Fruit fly (Drosophila melanogaster) whole organism, embryonic: Measurements from ENCODE around the gene CG34300.

Experiments
- Adf1 ChIP-seq: fragments of 200-800 bp; sonication (Bioruptor generic); IDR thresholded peaks from 2 replicates; pipeline ENCODE4 v1.3.6; 2022; ENCODE audit warnings: missing biosample characterization, missing genetic modification characterization
- CG10209 ChIP-seq: fragments of 200-800 bp; sonication (Bioruptor generic); optimal IDR thresholded peaks from 3 replicates; lab custom pipeline; 2017; ENCODE audit warnings: missing biosample characterization, mild to moderate bottlenecking, missing genetic modification characterization, missing genetic modification reagents
- CG1233 ChIP-seq: fragments of 200-800 bp; sonication (Bioruptor generic); optimal IDR thresholded peaks from 4 replicates; lab custom pipeline; 2018; ENCODE audit warnings: missing biosample characterization, mild to moderate bottlenecking, missing genetic modification characterization
- CG12659 ChIP-seq: fragments of 200-800 bp; sonication (Bioruptor generic); optimal IDR thresholded peaks from 3 replicates; lab custom pipeline; 2017; ENCODE audit warnings: mild to moderate bottlenecking, missing biosample characterization, missing genetic modification reagents, missing genetic modification characterization
- CG13894 ChIP-seq: fragments of 200-800 bp; sonication (Bioruptor generic); optimal IDR thresholded peaks from 3 replicates; lab custom pipeline; 2018; ENCODE audit warnings: missing biosample characterization, mild to moderate bottlenecking, missing genetic modification characterization, moderate library complexity
- CG15479 ChIP-seq: fragments of 200-800 bp; sonication (Bioruptor generic); optimal IDR thresholded peaks from 3 replicates; lab custom pipeline; 2019; ENCODE audit warnings: missing biosample characterization, mild to moderate bottlenecking, missing genetic modification characterization, moderate library complexity
- CG15601 ChIP-seq: fragments of 200-800 bp; sonication (Bioruptor generic); optimal IDR thresholded peaks from 3 replicates; lab custom pipeline; 2019; ENCODE audit warnings: missing biosample characterization, mild to moderate bottlenecking, missing genetic modification characterization, moderate library complexity
- CG17385 ChIP-seq: fragments of 200-800 bp; sonication (Bioruptor generic); optimal IDR thresholded peaks from 3 replicates; lab custom pipeline; 2018; ENCODE audit warnings: missing biosample characterization, mild to moderate bottlenecking, missing genetic modification characterization
- CG1832 ChIP-seq: fragments of 200-800 bp; sonication (Bioruptor generic); optimal IDR thresholded peaks from 2 replicates; lab custom pipeline; 2017; ENCODE audit warnings: missing biosample characterization, mild to moderate bottlenecking, missing genetic modification characterization, inconsistent platforms
- CG18764 ChIP-seq: fragments of 200-800 bp; sonication (Bioruptor generic); optimal IDR thresholded peaks from 3 replicates; lab custom pipeline; 2016; ENCODE audit warnings: missing biosample characterization, missing genetic modification characterization
- CG2712 ChIP-seq: fragments of 200-800 bp; optimal IDR thresholded peaks from 3 replicates; lab custom pipeline; 2019; ENCODE audit warnings: missing biosample characterization, mild to moderate bottlenecking, missing genetic modification characterization, moderate library complexity
- CG4328 ChIP-seq: fragments of 200-800 bp; sonication (Bioruptor generic); optimal IDR thresholded peaks from 3 replicates; lab custom pipeline; 2017; ENCODE audit warnings: missing biosample characterization, missing genetic modification reagents, missing genetic modification characterization
- CG4360 ChIP-seq: fragments of 200-800 bp; sonication (Bioruptor generic); IDR thresholded peaks from 2 replicates; pipeline ENCODE4 v1.3.6; 2022; ENCODE audit warnings: missing biosample characterization, missing genetic modification characterization
- CG5180 ChIP-seq: fragments of 200-800 bp; sonication (Bioruptor generic); optimal IDR thresholded peaks from 3 replicates; lab custom pipeline; 2017; ENCODE audit warnings: missing biosample characterization, missing genetic modification characterization, mild to moderate bottlenecking, moderate library complexity, missing genetic modification reagents
- CG9727 ChIP-seq: fragments of 200-800 bp; sonication (Bioruptor generic); optimal IDR thresholded peaks from 3 replicates; lab custom pipeline; 2017; ENCODE audit warnings: missing biosample characterization, mild to moderate bottlenecking, missing genetic modification characterization
- D19B ChIP-seq: fragments of 200-800 bp; sonication (Bioruptor generic); optimal IDR thresholded peaks from 2 replicates; lab custom pipeline; 2017; ENCODE audit warnings: missing biosample characterization, mild to moderate bottlenecking, missing genetic modification characterization
- Deaf1 ChIP-seq: fragments of 200-800 bp; optimal IDR thresholded peaks from 3 replicates; lab custom pipeline; 2019; ENCODE audit warnings: missing biosample characterization, mild to moderate bottlenecking, missing genetic modification characterization, moderate library complexity
- Dip3 ChIP-seq: fragments of 200-800 bp; sonication (Bioruptor generic); optimal IDR thresholded peaks from 3 replicates; lab custom pipeline; 2016; ENCODE audit warnings: missing biosample characterization, missing genetic modification characterization
- Dll ChIP-seq: fragments of 200-800 bp; sonication (Bioruptor generic); IDR thresholded peaks from 4 replicates; pipeline ENCODE4 v1.3.6; 2022; ENCODE audit warnings: missing biosample characterization, missing genetic modification characterization; ENCODE audit not compliant: partially characterized antibody
- Drgx ChIP-seq: fragments of 200-800 bp; sonication (Bioruptor generic); IDR thresholded peaks from 2 replicates; pipeline ENCODE4 v1.3.6; 2022; ENCODE audit warnings: missing biosample characterization, missing genetic modification characterization
- Hr3 ChIP-seq: fragments of 200-800 bp; sonication (Bioruptor generic); optimal IDR thresholded peaks from 3 replicates; lab custom pipeline; 2016; ENCODE audit warnings: missing biosample characterization, missing genetic modification characterization
- Jarid2 ChIP-seq: fragments of 200-800 bp; sonication (Bioruptor generic); optimal IDR thresholded peaks from 3 replicates; lab custom pipeline; 2017; ENCODE audit warnings: mild to moderate bottlenecking, missing biosample characterization, missing genetic modification reagents, missing genetic modification characterization
- Nf-YB ChIP-seq: fragments of 200-800 bp; sonication (Bioruptor generic); optimal IDR thresholded peaks from 3 replicates; lab custom pipeline; 2019; ENCODE audit warnings: missing biosample characterization, mild to moderate bottlenecking, missing genetic modification characterization, moderate library complexity
- Nf-YC ChIP-seq: fragments of 200-800 bp; optimal IDR thresholded peaks from 3 replicates; lab custom pipeline; 2019; ENCODE audit warnings: missing biosample characterization, mild to moderate bottlenecking, missing genetic modification characterization, moderate library complexity
- Pdp1 ChIP-seq, 2 experiments: fragments of 200-800 bp; sonication (Bioruptor generic); optimal IDR thresholded peaks; 3 replicates each; lab custom pipeline; 2016; ENCODE audit warnings: missing biosample characterization in 2 of 2, missing genetic modification characterization in 2 of 2, mild to moderate bottlenecking in 1 of 2, moderate library complexity in 1 of 2
- Poxn ChIP-seq: fragments of 200-800 bp; sonication (Bioruptor generic); IDR thresholded peaks from 2 replicates; pipeline ENCODE4 v1.3.6; 2022; ENCODE audit warnings: missing biosample characterization, missing genetic modification characterization
- Trl ChIP-seq, 3 experiments: fragments of >200 bp in 2 of 3; fragments of 200-800 bp in 1 of 3; sonication (Bioruptor generic) in 1 of 3; optimal IDR thresholded peaks; 2 replicates in 1 of 3; 3 replicates in 2 of 3; lab custom pipeline; 2016 to 2017; ENCODE audit warnings: missing biosample characterization in 1 of 3, missing genetic modification characterization in 1 of 3
- bbx ChIP-seq: fragments of 200-800 bp; sonication (Bioruptor generic); IDR thresholded peaks from 2 replicates; pipeline ENCODE4 v1.3.6; 2022; ENCODE audit warnings: missing biosample characterization, missing genetic modification characterization; ENCODE audit not compliant: partially characterized antibody
- bsh ChIP-seq, 2 experiments: fragments of 200-800 bp; sonication (Bioruptor generic); optimal IDR thresholded peaks; 2 replicates each; lab custom pipeline; 2017 to 2018; ENCODE audit warnings: mild to moderate bottlenecking in 2 of 2, missing biosample characterization in 2 of 2, missing genetic modification characterization in 2 of 2, moderate library complexity in 1 of 2
- cg ChIP-seq: fragments of 200-800 bp; sonication (Bioruptor generic); optimal IDR thresholded peaks from 3 replicates; lab custom pipeline; 2019; ENCODE audit warnings: missing biosample characterization, mild to moderate bottlenecking, missing genetic modification characterization, moderate library complexity
- corto ChIP-seq: fragments of 200-800 bp; sonication (Bioruptor generic); optimal IDR thresholded peaks from 2 replicates; lab custom pipeline; 2016; ENCODE audit warnings: missing biosample characterization, mild to moderate bottlenecking, missing genetic modification characterization, moderate library complexity
- crol ChIP-seq: fragments of 200-800 bp; sonication (Bioruptor generic); IDR thresholded peaks from 2 replicates; pipeline ENCODE4 v1.3.6; 2022; ENCODE audit warnings: missing biosample characterization, missing genetic modification characterization
- dmrt11E ChIP-seq: fragments of 200-800 bp; sonication (Bioruptor generic); optimal IDR thresholded peaks from 3 replicates; lab custom pipeline; 2018; ENCODE audit warnings: missing biosample characterization, mild to moderate bottlenecking, missing genetic modification characterization, moderate library complexity
- ewg ChIP-seq: fragments of 200-800 bp; sonication (Bioruptor generic); optimal IDR thresholded peaks from 3 replicates; lab custom pipeline; 2017; ENCODE audit warnings: mild to moderate bottlenecking, missing biosample characterization, missing genetic modification reagents, missing genetic modification characterization
- fd96Cb ChIP-seq: fragments of 200-800 bp; sonication (Bioruptor generic); optimal IDR thresholded peaks from 2 replicates; lab custom pipeline; 2018; ENCODE audit warnings: missing biosample characterization, mild to moderate bottlenecking, missing genetic modification characterization, moderate library complexity
- gcm ChIP-seq: fragments of 200-800 bp; sonication (Bioruptor generic); optimal IDR thresholded peaks from 2 replicates; lab custom pipeline; 2019; ENCODE audit warnings: missing biosample characterization, mild to moderate bottlenecking, missing genetic modification characterization, moderate library complexity
- lola ChIP-seq, 3 experiments: fragments of >200 bp in 2 of 3; fragments of 200-800 bp in 1 of 3; sonication (Bioruptor generic) in 1 of 3; optimal IDR thresholded peaks; 2 replicates each; lab custom pipeline; 2017 to 2019; ENCODE audit warnings: missing biosample characterization in 3 of 3, missing genetic modification characterization in 3 of 3, mild to moderate bottlenecking in 1 of 3, moderate library complexity in 1 of 3
- luna ChIP-seq: fragments of 200-800 bp; sonication (Bioruptor generic); optimal IDR thresholded peaks from 2 replicates; lab custom pipeline; 2016; ENCODE audit warnings: missing biosample characterization, missing genetic modification characterization
- row ChIP-seq: fragments of 200-800 bp; sonication (Bioruptor generic); IDR thresholded peaks from 3 replicates; pipeline ENCODE4 v1.3.6; 2022; ENCODE audit warnings: missing biosample characterization, missing genetic modification characterization
- sob ChIP-seq: fragments of 200-800 bp; sonication (Bioruptor generic); IDR thresholded peaks from 2 replicates; pipeline ENCODE4 v1.3.6; 2022; ENCODE audit warnings: missing biosample characterization, missing genetic modification characterization
- ssp ChIP-seq: fragments of 200-800 bp; sonication (Bioruptor generic); IDR thresholded peaks from 2 replicates; pipeline ENCODE4 v1.3.6; 2022; ENCODE audit warnings: missing biosample characterization, missing genetic modification characterization
- tgo ChIP-seq: fragments of 200-800 bp; sonication (Bioruptor generic); IDR thresholded peaks from 3 replicates; pipeline ENCODE4 v1.3.6; 2022; ENCODE audit warnings: missing biosample characterization, missing genetic modification characterization
- vnd ChIP-seq: fragments of 200-800 bp; sonication (Bioruptor generic); IDR thresholded peaks from 3 replicates; pipeline ENCODE4 v1.3.6; 2022; ENCODE audit warnings: missing biosample characterization, missing genetic modification characterization; ENCODE audit not compliant: partially characterized antibody
- vvl ChIP-seq: fragments of 200-800 bp; sonication (Bioruptor generic); IDR thresholded peaks from 2 replicates; pipeline ENCODE4 v1.3.6; 2022; ENCODE audit warnings: missing biosample characterization, missing genetic modification characterization
- zf30C ChIP-seq: fragments of 200-800 bp; sonication (Bioruptor generic); optimal IDR thresholded peaks from 3 replicates; lab custom pipeline; 2018; ENCODE audit warnings: missing biosample characterization, mild to moderate bottlenecking, missing genetic modification characterization

The CG34300 gene

DNA sequence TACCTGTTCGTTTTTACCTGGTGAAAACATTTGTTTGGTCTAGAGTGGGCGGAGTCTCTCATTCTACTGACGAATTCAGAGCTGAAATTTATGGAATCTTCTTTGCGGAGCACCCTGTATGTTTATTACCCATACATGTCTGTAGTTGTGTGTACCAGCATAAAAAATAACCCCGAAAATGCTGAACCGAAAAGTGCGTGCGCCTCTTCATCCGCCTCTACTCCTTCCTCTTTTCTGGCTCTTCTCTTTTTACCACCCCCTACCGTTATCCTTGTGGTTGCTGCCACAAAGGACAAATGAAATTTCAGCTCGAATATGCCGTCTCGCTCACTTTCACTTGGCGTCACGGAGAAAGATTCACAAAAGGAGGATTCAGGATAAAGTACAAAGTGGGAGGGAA lies 32.5 kb downstream of the CG34300 start (continued):
- TF ChIP-seq CG1832 (GFP tag; lab: Kevin White, UChicago) (peak; percentile 36), vvl (no peak), Trl (optimal IDR thresholded peaks at IDR 0.05; lab: Kevin White, UChicago) (no peak), Trl (GFP tag; optimal IDR thresholded peaks at IDR 0.05; lab: Kevin White, UChicago) (no peak), CG13894 (no peak), CG18764 (no peak), gcm (GFP tag; lab: Kevin White, UChicago) (peak; percentile 66), Nf-YC (tag; lab: Kevin White, UChicago) (peak; percentile 94), CG15601 (no peak), D19B (GFP tag; lab: Kevin White, UChicago) (no peak)
- TF ChIP-seq, all 482 proteins: peak for 15

- TF ChIP-seq Dll = no peak
- TF ChIP-seq Trl (optimal IDR thresholded peaks at IDR 0.05; lab: Kevin White, UChicago) = peak; percentile 6 to 72
- TF ChIP-seq Trl (GFP tag; optimal IDR thresholded peaks at IDR 0.05; lab: Kevin White, UChicago) = no peak
- peak; percentile 50; the same call in 1 of the 2 replicates for TF ChIP-seq Adf1 (GFP tag; lab: Robert Waterston, UW)
- no peak for TF ChIP-seq lola (GFP tag; optimal IDR thresholded peaks at IDR 0.05; lab: Kevin White, UChicago)
- TF ChIP-seq Deaf1 (tag; lab: Kevin White, UChicago) = peak; percentile 71
- TF ChIP-seq Jarid2 = peak; percentile 14
- TF ChIP-seq CG5180 (GFP tag; lab: Kevin White, UChicago) = peak; percentile 94
- TF ChIP-seq cg (GFP tag; lab: Kevin White, UChicago) = peak; percentile 42
- no peak for TF ChIP-seq ssp
- TF ChIP-seq CG12659 (GFP tag; lab: Kevin White, UChicago) = no peak
- no peak for TF ChIP-seq Hr3 (GFP tag; lab: Kevin White, UChicago)
- peak; percentile 59 for TF ChIP-seq Nf-YB (GFP tag; lab: Kevin White, UChicago)
- TF ChIP-seq CG4360 (GFP tag; lab: Robert Waterston, UW) = peak; percentile 91
- 0 out of 3 replicates have a peak, but pooled peaks have one; percentile 14 for TF ChIP-seq vnd (GFP tag; lab: Robert Waterston, UW)
- 0 out of 2 replicates have a peak, but pooled peaks have one; percentile 4 for TF ChIP-seq Poxn
- TF ChIP-seq CG15479 (GFP tag; lab: Kevin White, UChicago) = peak; percentile 84
- no peak for TF ChIP-seq CG10209
- peak; percentile 96 for TF ChIP-seq crol
- peak; percentile 54 for TF ChIP-seq CG1832 (GFP tag; lab: Kevin White, UChicago)
- TF ChIP-seq Nf-YC (tag; lab: Kevin White, UChicago) = peak; percentile 24
- TF ChIP-seq CG9727 (GFP tag; lab: Kevin White, UChicago) = no peak
- TF ChIP-seq bbx = peak; percentile 35; the same call in 1 of the 2 replicates
- TF ChIP-seq ewg (GFP tag; lab: Kevin White, UChicago) = peak; percentile 42
These were observed 33.5 kb downstream of the CG34300 start for dm6 chr3R:30272858-30273379.

DNA sequence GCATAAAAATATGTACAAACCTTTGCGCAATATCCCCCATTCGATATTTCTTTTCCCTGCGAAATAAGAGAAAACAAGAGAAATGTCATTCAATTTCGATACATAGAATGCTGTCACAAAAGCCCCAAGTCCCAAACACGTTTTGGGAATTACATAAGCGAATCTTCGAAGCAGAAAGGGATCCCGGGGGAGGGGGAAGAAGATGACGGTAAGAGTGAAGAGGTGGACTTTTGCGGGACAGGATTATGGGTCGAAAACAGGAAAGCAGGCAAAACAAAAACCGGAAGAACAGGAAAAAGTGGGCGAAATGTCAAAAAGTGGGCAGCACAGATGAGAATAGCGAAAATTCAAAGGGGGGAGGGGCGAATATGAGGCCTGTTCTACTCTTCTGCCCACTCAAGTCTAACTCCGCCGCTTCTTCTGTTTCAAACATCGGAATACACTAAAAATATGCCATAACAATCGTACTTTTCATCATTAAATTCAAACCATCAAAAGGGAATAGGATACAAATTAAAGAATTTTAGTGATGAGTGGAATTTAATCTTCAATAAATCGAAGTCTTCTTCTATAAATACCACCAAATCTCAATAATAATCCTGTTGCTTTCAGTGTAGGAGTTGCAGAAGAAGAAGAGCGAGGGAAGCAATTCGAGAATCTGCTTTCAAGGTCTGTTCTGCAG lies 34.1 kb downstream of the CG34300 start:
- TF ChIP-seq CG1233 (no peak), bsh (GFP tag; optimal IDR thresholded peaks at IDR 0.05; lab: Kevin White, UChicago) (peak; percentile 10 to 95), dmrt11E (tag; lab: Kevin White, UChicago) (peak; percentile 31), CG4328 (GFP tag; lab: Kevin White, UChicago) (no peak), sob (GFP tag; lab: Robert Waterston, UW) (no peak), fd96Cb (tag; lab: Kevin White, UChicago) (no peak), corto (GFP tag; lab: Kevin White, UChicago) (peak; percentile 92), row (GFP tag; lab: Robert Waterston, UW) (0 out of 3 replicates have a peak, but pooled peaks have one; percentile 17), CG2712 (peak; percentile 6), CG17385 (GFP tag; lab: Kevin White, UChicago) (peak; percentile 56), Pdp1 (GFP tag; optimal IDR thresholded peaks at IDR 0.05; lab: Kevin White, UChicago) (peak in 1 of 2 experiments; percentile 5), Drgx (GFP tag; lab: Robert Waterston, UW) (peak; percentile 84), luna (GFP tag; lab: Kevin White, UChicago) (no peak), zf30C (peak; percentile 56), tgo (GFP tag; lab: Robert Waterston, UW) (no peak), Dip3 (no peak)
